Worm (Caenorhabditis elegans): ENCODE results near the gene Y49F6B.2.

DNA sequence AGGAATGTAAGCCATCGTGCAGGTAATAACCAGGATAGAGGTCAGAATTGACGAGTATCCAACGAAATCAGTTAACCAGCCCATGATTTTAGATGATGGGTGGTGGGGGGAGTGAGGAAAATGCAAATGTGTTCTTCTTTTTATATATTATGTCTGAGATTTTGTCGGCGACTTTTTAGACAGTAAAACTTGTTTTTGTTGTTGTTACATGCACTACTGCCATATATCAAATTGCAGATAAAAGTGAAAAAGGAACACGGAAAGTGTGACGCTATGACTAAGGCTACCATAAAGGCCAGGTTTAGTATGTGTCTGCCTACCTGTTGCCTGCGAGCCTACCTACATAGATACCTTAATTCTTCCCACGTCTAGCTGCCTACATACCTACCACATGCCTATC is 21.3 kb downstream of the Y49F6B.2 start, which contains the start of gene col-72:
- no peak for TF ChIP-seq unc-98 (GFP tag; IDR thresholded peaks at IDR 0.05)
- TF ChIP-seq aha-1 (tag; optimal IDR thresholded peaks at IDR 0.05), result no peak
- TF ChIP-seq nhr-20 (tag; optimal IDR thresholded peaks at IDR 0.05), result no peak
- no peak for TF ChIP-seq aly-2 (tag; optimal IDR thresholded peaks at IDR 0.05)
- no peak for TF ChIP-seq nhr-84 (tag; optimal IDR thresholded peaks at IDR 0.05)
- TF ChIP-seq nhr-19 (GFP tag; conservative IDR thresholded peaks at IDR 0.05), result no peak
- no peak for TF ChIP-seq unc-62 (GFP tag; optimal IDR thresholded peaks at IDR 0.05)
- TF ChIP-seq C16A3.4 (tag; optimal IDR thresholded peaks at IDR 0.05), result no peak
- no peak for TF ChIP-seq snpc-4 (tag; optimal IDR thresholded peaks at IDR 0.05)
- TF ChIP-seq sptf-1 (tag; optimal IDR thresholded peaks at IDR 0.05), result no peak
- no peak for TF ChIP-seq nhr-90 (tag; optimal IDR thresholded peaks at IDR 0.05; ENCODE audit: poor library complexity)
- TF ChIP-seq ztf-11 (tag; optimal IDR thresholded peaks at IDR 0.05), result no peak

All from whole organism, L1 larva.